Worm (Caenorhabditis elegans) whole organism, mixed stage, embryonic: ENCODE results near the gene C54F6.15.

Source experiments
- ceh-39 ChIP-seq: fragments of 150-350 bp; optimal IDR thresholded peaks from 2 replicates; lab custom pipeline; 2014; ENCODE audit warnings: missing biosample characterization, missing genetic modification characterization
- unc-62 ChIP-seq: fragments of 150-350 bp; optimal IDR thresholded peaks from 2 replicates; lab custom pipeline; 2014; ENCODE audit warnings: missing biosample characterization, missing genetic modification reagents, missing genetic modification characterization
- ztf-11 ChIP-seq: fragments of 150-350 bp; optimal IDR thresholded peaks from 2 replicates; lab custom pipeline; 2014; ENCODE audit warnings: missing biosample characterization, missing genetic modification characterization

DNA sequence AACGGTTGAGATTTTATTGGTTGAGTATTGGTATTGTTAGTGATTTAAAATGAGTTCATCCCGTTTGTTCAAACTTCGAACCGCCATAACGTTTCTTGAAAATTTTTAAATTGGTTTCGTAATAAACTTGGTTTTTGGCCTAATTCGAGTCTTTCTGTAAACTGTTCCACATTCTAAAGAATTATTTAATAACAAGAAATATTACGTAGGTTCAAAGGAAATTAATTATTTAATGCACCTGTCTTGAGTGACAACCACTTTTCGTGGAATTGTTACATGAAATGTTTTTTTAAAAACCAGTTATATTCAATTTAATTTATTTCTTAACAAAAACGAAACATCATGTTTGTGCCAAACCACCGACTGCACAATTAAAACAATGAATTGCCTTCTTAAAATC is 21.0 kb downstream of the C54F6.15 start:
- TF ChIP-seq unc-62 (GFP tag; lab: Kevin White, UChicago) (no peak), ztf-11 (no peak), ceh-39 (tag; lab: Kevin White, UChicago) (no peak)
